Fruit fly (Drosophila melanogaster): ENCODE data around the gene Ipp.

The Ipp gene

DNA sequence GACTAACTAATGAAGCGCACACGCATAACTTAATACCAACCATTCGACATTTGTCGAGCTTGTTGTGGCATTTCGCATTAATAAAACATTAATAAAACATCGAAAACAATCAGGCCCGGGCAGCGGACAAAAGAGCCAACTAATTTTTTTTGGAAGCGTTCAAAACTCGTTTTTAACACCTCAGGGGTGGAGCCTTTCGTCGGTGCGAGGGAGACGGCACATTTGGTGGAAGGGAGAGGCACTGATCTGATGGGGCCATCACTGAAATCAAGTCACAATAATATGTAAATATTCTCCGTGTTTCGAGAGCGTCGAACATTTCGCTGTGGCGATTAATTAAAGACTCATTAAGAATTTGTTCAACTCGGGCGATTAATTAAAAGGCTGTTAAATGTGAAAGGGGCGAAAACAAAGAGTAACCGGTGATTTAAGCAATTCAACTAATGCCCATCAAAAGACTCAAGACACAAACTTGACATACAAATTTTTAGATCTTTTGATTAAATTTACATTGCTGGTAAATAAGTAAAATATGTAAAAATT is 1.7 kb upstream of the Ipp start (continued):
- TF ChIP-seq CG10366 (GFP tag; IDR thresholded peaks at IDR 0.05), result no peak
- TF ChIP-seq CG4404 (GFP tag; IDR thresholded peaks at IDR 0.05), result no peak
- no peak for TF ChIP-seq zen (tag; optimal IDR thresholded peaks at IDR 0.05)
- no peak for TF ChIP-seq CG17186 (GFP tag; optimal IDR thresholded peaks at IDR 0.05)
- TF ChIP-seq sisA (GFP tag; IDR thresholded peaks at IDR 0.05), result no peak
- TF ChIP-seq Neu2 (GFP tag; optimal IDR thresholded peaks at IDR 0.05; ENCODE audit: borderline replicate concordance), result no peak
- TF ChIP-seq CG5245 (GFP tag; optimal IDR thresholded peaks at IDR 0.05), result no peak
- TF ChIP-seq BtbVII (GFP tag; optimal IDR thresholded peaks at IDR 0.05), result no peak
- TF ChIP-seq CG10543 (GFP tag; optimal IDR thresholded peaks at IDR 0.05), result no peak
- TF ChIP-seq sqz (GFP tag; optimal IDR thresholded peaks at IDR 0.05), result peak; percentile 79
- no peak for TF ChIP-seq wek (GFP tag; optimal IDR thresholded peaks at IDR 0.05)
- TF ChIP-seq CG8765 (GFP tag; IDR thresholded peaks at IDR 0.05), result no peak
- no peak for TF ChIP-seq twi (tag; optimal IDR thresholded peaks at IDR 0.05)
- TF ChIP-seq hkb (optimal IDR thresholded peaks at IDR 0.05), result no peak
- TF ChIP-seq hkb (GFP tag; IDR thresholded peaks at IDR 0.05), result no peak
- no peak for TF ChIP-seq Asciz (GFP tag; optimal IDR thresholded peaks at IDR 0.05)
- TF ChIP-seq Usf (GFP tag; optimal IDR thresholded peaks at IDR 0.05), result no peak
- no peak for TF ChIP-seq H2.0 (GFP tag; IDR thresholded peaks at IDR 0.05)
- TF ChIP-seq chinmo (GFP tag; IDR thresholded peaks at IDR 0.05; ENCODE audit: partially characterized antibody), result 0 out of 4 replicates have a peak, but pooled peaks have one; percentile 33
- no peak for TF ChIP-seq BEAF-32 (GFP tag; optimal IDR thresholded peaks at IDR 0.05)
- no peak for TF ChIP-seq Dip2 (GFP tag; IDR thresholded peaks at IDR 0.05)
- TF ChIP-seq Xbp1 (GFP tag; optimal IDR thresholded peaks at IDR 0.05), result no peak
- no peak for TF ChIP-seq inv (GFP tag; IDR thresholded peaks at IDR 0.05; ENCODE audit: partially characterized antibody)
- TF ChIP-seq CG15269 (tag; optimal IDR thresholded peaks at IDR 0.05), result peak; percentile 41
- no peak for TF ChIP-seq CG10209 (GFP tag; optimal IDR thresholded peaks at IDR 0.05)
- TF ChIP-seq CG9876 (GFP tag; optimal IDR thresholded peaks at IDR 0.05), result no peak
- no peak for TF ChIP-seq CG12744 (GFP tag; optimal IDR thresholded peaks at IDR 0.05)
- TF ChIP-seq CG3407 (GFP tag; optimal IDR thresholded peaks at IDR 0.05), result no peak
- TF ChIP-seq ash1 (GFP tag; optimal IDR thresholded peaks at IDR 0.05), result no peak
- TF ChIP-seq CG31224 (GFP tag; IDR thresholded peaks at IDR 0.05), result no peak
- TF ChIP-seq CG8281 (tag; optimal IDR thresholded peaks at IDR 0.05), result no peak
- TF ChIP-seq vvl (GFP tag; IDR thresholded peaks at IDR 0.05), result peak; percentile 87
- TF ChIP-seq ac (GFP tag; optimal IDR thresholded peaks at IDR 0.05), result no peak
- TF ChIP-seq abd-A (tag; optimal IDR thresholded peaks at IDR 0.05), result peak; percentile 97
- no peak for TF ChIP-seq CG6272 (GFP tag; IDR thresholded peaks at IDR 0.05)
- TF ChIP-seq Hand (GFP tag; optimal IDR thresholded peaks at IDR 0.05), result no peak
- peak; percentile 64 for TF ChIP-seq CG7745 (tag; optimal IDR thresholded peaks at IDR 0.05)
- TF ChIP-seq CG6683 (GFP tag; optimal IDR thresholded peaks at IDR 0.05), result no peak
- TF ChIP-seq CG18262 (tag; optimal IDR thresholded peaks at IDR 0.05), result no peak
- TF ChIP-seq E2f1 (GFP tag; IDR thresholded peaks at IDR 0.05), result no peak
- no peak for TF ChIP-seq onecut (GFP tag; IDR thresholded peaks at IDR 0.05)
- TF ChIP-seq CG3726 (GFP tag; IDR thresholded peaks at IDR 0.05), result no peak
- no peak for TF ChIP-seq pzg (GFP tag; optimal IDR thresholded peaks at IDR 0.05)
- TF ChIP-seq CG1233 (GFP tag; optimal IDR thresholded peaks at IDR 0.05), result no peak
- peak; percentile 48 for TF ChIP-seq sd (tag; optimal IDR thresholded peaks at IDR 0.05)
- no peak for TF ChIP-seq grau (tag; optimal IDR thresholded peaks at IDR 0.05)
- no peak for TF ChIP-seq croc (GFP tag; conservative IDR thresholded peaks at IDR 0.05)
- TF ChIP-seq gcm (GFP tag; optimal IDR thresholded peaks at IDR 0.05), result no peak
- TF ChIP-seq Ets97D (GFP tag; optimal IDR thresholded peaks at IDR 0.05), result no peak
- no peak for TF ChIP-seq usp (GFP tag; optimal IDR thresholded peaks at IDR 0.05)
- no peak for TF ChIP-seq CG10274 (GFP tag; optimal IDR thresholded peaks at IDR 0.05)
